Fruit fly (Drosophila melanogaster): ENCODE results near the gene CG9121.

dm6 chr2L:5031399-5031798 lies 19.5 kb downstream of the CG9121 start:
- TF ChIP-seq CG4318 (GFP tag; optimal IDR thresholded peaks at IDR 0.05) (no peak), pdm3 (GFP tag; optimal IDR thresholded peaks at IDR 0.05) (no peak), OdsH (GFP tag; optimal IDR thresholded peaks at IDR 0.05) (no peak), Lpt (GFP tag; optimal IDR thresholded peaks at IDR 0.05) (no peak), Blimp-1 (GFP tag; optimal IDR thresholded peaks at IDR 0.05) (no peak), achi (GFP tag; optimal IDR thresholded peaks at IDR 0.05) (no peak), Ets96B (tag; optimal IDR thresholded peaks at IDR 0.05) (no peak), CG6854 (GFP tag; optimal IDR thresholded peaks at IDR 0.05) (no peak), Smox (GFP tag; optimal IDR thresholded peaks at IDR 0.05) (no peak), fd85E (GFP tag; optimal IDR thresholded peaks at IDR 0.05) (no peak), Sox15 (GFP tag; optimal IDR thresholded peaks at IDR 0.05) (no peak), esn (GFP tag; optimal IDR thresholded peaks at IDR 0.05) (no peak)

Measured in whole organism, prepupa.